Worm (Caenorhabditis elegans) whole organism, midembryonic: ENCODE measurements around the gene F59D12.5.

ENCODE experiments used
- T22C8.4 ChIP-seq: fragments of 200-800 bp; sonication (Bioruptor generic); IDR thresholded peaks from 2 replicates; pipeline ENCODE4 v1.3.6; 2022; ENCODE audit warnings: missing genetic modification characterization, missing compliant biosample characterization
- cog-1 ChIP-seq: sonication (generic microtip); optimal IDR thresholded peaks from 2 replicates; lab custom pipeline; 2016; ENCODE audit warnings: missing genetic modification characterization, missing compliant biosample characterization
- flt-1 ChIP-seq: fragments of 200-800 bp; sonication (Bioruptor generic); IDR thresholded peaks from 2 replicates; pipeline ENCODE4 v1.3.6; 2022; ENCODE audit warnings: missing genetic modification characterization, missing compliant biosample characterization
- klf-2 ChIP-seq: fragments of 200-800 bp; sonication (Bioruptor generic); conservative IDR thresholded peaks from 2 replicates; pipeline ENCODE4 v1.3.6; 2022; ENCODE audit warnings: missing genetic modification reagents, missing genetic modification characterization, missing compliant biosample characterization
- med-1 ChIP-seq: sonication (generic microtip); optimal IDR thresholded peaks from 2 replicates; lab custom pipeline; 2017; ENCODE audit warnings: missing genetic modification characterization, mild to moderate bottlenecking, missing compliant biosample characterization, antibody characterized with exemption, missing genetic modification reagents; ENCODE audit not compliant: insufficient read depth
- ref-1 ChIP-seq: fragments of 200-800 bp; sonication (Bioruptor generic); conservative IDR thresholded peaks from 2 replicates; pipeline ENCODE4 v1.3.6; 2022; ENCODE audit warnings: missing genetic modification reagents, missing genetic modification characterization, missing compliant biosample characterization
- tab-1 ChIP-seq: fragments of 200-800 bp; sonication (Bioruptor generic); IDR thresholded peaks from 2 replicates; pipeline ENCODE4 v1.3.6; 2022; ENCODE audit warnings: missing genetic modification characterization, missing compliant biosample characterization
- ztf-23 ChIP-seq: fragments of 200-800 bp; sonication (Bioruptor generic); IDR thresholded peaks from 2 replicates; pipeline ENCODE4 v1.3.6; 2022; ENCODE audit warnings: missing genetic modification reagents, missing genetic modification characterization, missing compliant biosample characterization
- ztf-29 ChIP-seq: fragments of 200-800 bp; sonication (Bioruptor generic); IDR thresholded peaks from 2 replicates; pipeline ENCODE4 v1.3.6; 2022; ENCODE audit warnings: missing genetic modification reagents, missing genetic modification characterization, missing compliant biosample characterization

The F59D12.5 gene

ce11 chrX:15604236-15604635, 42.9 kb downstream of the F59D12.5 start:
- TF ChIP-seq ref-1 (GFP tag; lab: Robert Waterston, UW), result no peak
- no peak for TF ChIP-seq T22C8.4 (GFP tag; lab: Robert Waterston, UW)
- no peak for TF ChIP-seq ztf-29
- TF ChIP-seq tab-1 (GFP tag; lab: Robert Waterston, UW), result no peak
- TF ChIP-seq flt-1 (GFP tag; lab: Robert Waterston, UW), result no peak

- TF ChIP-seq ref-1 (GFP tag; lab: Robert Waterston, UW) (no peak), ztf-23 (GFP tag; lab: Robert Waterston, UW) (peak; percentile 99)
Observed at ce11 chrX:15600512-15601117, 46.6 kb downstream of the F59D12.5 start, which contains the start of gene ent-2. ent-2 (plus strand) TSS chrX:15601067.

- TF ChIP-seq cog-1 (tag; lab: Kevin White, UChicago) (no peak), med-1 (no peak), flt-1 (GFP tag; lab: Robert Waterston, UW) (no peak), T22C8.4 (GFP tag; lab: Robert Waterston, UW) (no peak), ztf-29 (no peak), klf-2 (no peak), tab-1 (GFP tag; lab: Robert Waterston, UW) (no peak)
Observed at ce11 chrX:15599925-15600324, 47.2 kb downstream of the F59D12.5 start.

- TF ChIP-seq med-1 (no peak), flt-1 (GFP tag; lab: Robert Waterston, UW) (no peak), ztf-23 (GFP tag; lab: Robert Waterston, UW) (no peak), klf-2 (no peak), ztf-29 (no peak), tab-1 (GFP tag; lab: Robert Waterston, UW) (no peak), ref-1 (GFP tag; lab: Robert Waterston, UW) (no peak), T22C8.4 (GFP tag; lab: Robert Waterston, UW) (no peak), cog-1 (tag; lab: Kevin White, UChicago) (no peak)
Observed at ce11 chrX:15598661-15599384, 48.3 kb downstream of the F59D12.5 start.

- TF ChIP-seq ref-1 (GFP tag; lab: Robert Waterston, UW) (no peak), med-1 (no peak), tab-1 (GFP tag; lab: Robert Waterston, UW) (no peak), flt-1 (GFP tag; lab: Robert Waterston, UW) (no peak), T22C8.4 (GFP tag; lab: Robert Waterston, UW) (no peak), ztf-23 (GFP tag; lab: Robert Waterston, UW) (no peak)
Observed at ce11 chrX:15597077-15597476, 50.1 kb downstream of the F59D12.5 start, which contains the start of gene K09A9.8. K09A9.8 (minus strand) TSS chrX:15597177.
